Worm (Caenorhabditis elegans) whole organism, L4 larva: ENCODE measurements around the gene T21B6.3.

ENCODE experiments used
- F26F4.8 ChIP-seq: fragments of 200-800 bp; sonication (Bioruptor generic); conservative IDR thresholded peaks from 2 replicates; pipeline ENCODE4 v1.3.6; 2022; ENCODE audit warnings: missing genetic modification characterization, missing compliant biosample characterization
- F37D6.2 ChIP-seq: sonication (generic microtip); optimal IDR thresholded peaks from 2 replicates; lab custom pipeline; 2016; ENCODE audit warnings: mild to moderate bottlenecking, missing genetic modification characterization, missing compliant biosample characterization
- Y48G9A.11 ChIP-seq: fragments of 200-800 bp; sonication (Bioruptor generic); IDR thresholded peaks from 2 replicates; pipeline ENCODE4 v1.3.6; 2022; ENCODE audit warnings: missing genetic modification reagents, missing genetic modification characterization, missing compliant biosample characterization
- Y75B8A.6 ChIP-seq: fragments of 200-800 bp; sonication (Bioruptor generic); IDR thresholded peaks from 2 replicates; pipeline ENCODE4 v1.3.6; 2022; ENCODE audit warnings: missing genetic modification reagents, missing genetic modification characterization, missing compliant biosample characterization
- ZK546.5 ChIP-seq, 2 experiments: sonication (generic microtip); optimal IDR thresholded peaks; 2 replicates each; lab custom pipeline; 2017; ENCODE audit warnings: missing biosample characterization in 2 of 2, missing genetic modification characterization in 2 of 2
- aha-1 ChIP-seq: fragments of 150-350 bp; peaks from one replicate; lab custom pipeline; 2014; ENCODE audit warnings: missing biosample characterization, missing genetic modification characterization
- ama-1 ChIP-seq: fragments of 150-350 bp; optimal IDR thresholded peaks from 2 replicates; lab custom pipeline; 2014; ENCODE audit warnings: inconsistent platforms, mixed read lengths
- arid-1 ChIP-seq: fragments of 200-800 bp; sonication (Bioruptor generic); conservative IDR thresholded peaks from 2 replicates; pipeline ENCODE4 v1.3.6; 2022; ENCODE audit warnings: missing genetic modification reagents, missing genetic modification characterization, missing compliant biosample characterization
- ceh-20 ChIP-seq: fragments of 200-800 bp; sonication (Bioruptor generic); IDR thresholded peaks from 2 replicates; pipeline ENCODE4 v1.3.6; 2022; ENCODE audit warnings: missing genetic modification reagents, missing genetic modification characterization, missing compliant biosample characterization
- ceh-32 ChIP-seq: sonication (generic microtip); optimal IDR thresholded peaks from 2 replicates; lab custom pipeline; 2016; ENCODE audit warnings: mild to moderate bottlenecking, missing genetic modification characterization, missing compliant biosample characterization; ENCODE audit not compliant: poor library complexity
- ctbp-1 ChIP-seq: fragments of 200-800 bp; sonication (Bioruptor generic); IDR thresholded peaks from 2 replicates; pipeline ENCODE4 v1.3.6; 2022; ENCODE audit warnings: missing genetic modification reagents, missing genetic modification characterization, missing compliant biosample characterization
- daf-12 ChIP-seq: fragments of 150-350 bp; optimal IDR thresholded peaks from 2 replicates; lab custom pipeline; 2014; ENCODE audit warnings: missing biosample characterization, missing genetic modification reagents, missing genetic modification characterization
- daf-16 ChIP-seq, 3 experiments: sonication (generic microtip); optimal IDR thresholded peaks; 2 replicates each; lab custom pipeline; 2016 to 2017; ENCODE audit warnings: missing genetic modification characterization in 3 of 3, missing genetic modification reagents in 3 of 3, mild to moderate bottlenecking in 2 of 3, missing compliant biosample characterization in 2 of 3, missing biosample characterization in 1 of 3, moderate library complexity in 1 of 3
- dmd-6 ChIP-seq: fragments of 200-800 bp; sonication (Bioruptor generic); IDR thresholded peaks from 2 replicates; pipeline ENCODE4 v1.3.6; 2022; ENCODE audit warnings: missing genetic modification reagents, missing genetic modification characterization, missing compliant biosample characterization
- hlh-30 ChIP-seq: sonication (generic microtip); optimal IDR thresholded peaks from 2 replicates; lab custom pipeline; 2017; ENCODE audit warnings: antibody characterized with exemption, mild to moderate bottlenecking, missing genetic modification characterization, missing compliant biosample characterization; ENCODE audit not compliant: insufficient read depth
- lim-7 ChIP-seq: fragments of 200-800 bp; sonication (Bioruptor generic); IDR thresholded peaks from 2 replicates; pipeline ENCODE4 v1.3.6; 2022; ENCODE audit warnings: missing genetic modification characterization, missing compliant biosample characterization
- lin-39 ChIP-seq: fragments of 150-350 bp; optimal IDR thresholded peaks from 2 replicates; lab custom pipeline; 2014; ENCODE audit warnings: missing biosample characterization, missing genetic modification reagents, missing genetic modification characterization
- lsy-2 ChIP-seq, 2 experiments: fragments of 150-350 bp in 1 of 2; sonication (generic microtip) in 1 of 2; optimal IDR thresholded peaks; 2 replicates each; lab custom pipeline; 2014 to 2017; ENCODE audit warnings: missing biosample characterization in 2 of 2, missing genetic modification characterization in 2 of 2
- nhr-111 ChIP-seq: fragments of 200-800 bp; sonication (Bioruptor generic); optimal IDR thresholded peaks from 2 replicates; lab custom pipeline; 2018; ENCODE audit warnings: mild to moderate bottlenecking, missing genetic modification characterization, missing compliant biosample characterization
- nhr-76 ChIP-seq: fragments of 150-350 bp; optimal IDR thresholded peaks from 2 replicates; lab custom pipeline; 2014; ENCODE audit warnings: missing biosample characterization, missing genetic modification characterization
- rbr-2 ChIP-seq: sonication (generic microtip); optimal IDR thresholded peaks from 2 replicates; lab custom pipeline; 2016; ENCODE audit warnings: missing genotype, missing genetic modification characterization, missing compliant biosample characterization
- sdz-12 ChIP-seq: fragments of 200-800 bp; sonication (Bioruptor generic); optimal IDR thresholded peaks from 2 replicates; lab custom pipeline; 2018; ENCODE audit warnings: mild to moderate bottlenecking, missing genetic modification characterization, missing compliant biosample characterization
- snpc-1.2 ChIP-seq: fragments of 200-800 bp; sonication (Bioruptor generic); IDR thresholded peaks from 2 replicates; pipeline ENCODE4 v1.3.6; 2022; ENCODE audit warnings: missing genetic modification reagents, missing genetic modification characterization, missing compliant biosample characterization
- tag-97 ChIP-seq: fragments of 200-800 bp; sonication (Bioruptor generic); IDR thresholded peaks from 2 replicates; pipeline ENCODE4 v1.3.6; 2022; ENCODE audit warnings: missing genetic modification characterization, missing compliant biosample characterization
- unc-130 ChIP-seq: sonication (generic microtip); optimal IDR thresholded peaks from 2 replicates; lab custom pipeline; 2016; ENCODE audit warnings: missing genetic modification reagents, missing genetic modification characterization, missing compliant biosample characterization
- unc-62 ChIP-seq, 3 experiments: fragments of 150-350 bp in 1 of 3; sonication (generic microtip); optimal IDR thresholded peaks in 2 of 3; peaks in 1 of 3; 1 replicate in 1 of 3; 2 replicates in 2 of 3; lab custom pipeline; 2014 to 2017; ENCODE audit warnings: missing biosample characterization in 3 of 3, missing genetic modification characterization in 3 of 3, missing genetic modification reagents in 3 of 3, missing genotype in 1 of 3
- ztf-11 ChIP-seq: fragments of 150-350 bp; optimal IDR thresholded peaks from 2 replicates; lab custom pipeline; 2014; ENCODE audit warnings: missing biosample characterization, missing genetic modification characterization

The T21B6.3 gene

ce11 chrX:10982051-10982450, 33.3 kb upstream of the T21B6.3 start, which contains the start of gene ver-4:
TSS of gene ver-4 (plus strand) at chrX:10982351.
- peak; percentile 34 for TF ChIP-seq aha-1 (tag; lab: Kevin White, UChicago)
- no peak for TF ChIP-seq ctbp-1 (GFP tag; lab: Robert Waterston, UW)
- no peak for TF ChIP-seq ceh-20 (GFP tag; lab: Robert Waterston, UW)

DNA sequence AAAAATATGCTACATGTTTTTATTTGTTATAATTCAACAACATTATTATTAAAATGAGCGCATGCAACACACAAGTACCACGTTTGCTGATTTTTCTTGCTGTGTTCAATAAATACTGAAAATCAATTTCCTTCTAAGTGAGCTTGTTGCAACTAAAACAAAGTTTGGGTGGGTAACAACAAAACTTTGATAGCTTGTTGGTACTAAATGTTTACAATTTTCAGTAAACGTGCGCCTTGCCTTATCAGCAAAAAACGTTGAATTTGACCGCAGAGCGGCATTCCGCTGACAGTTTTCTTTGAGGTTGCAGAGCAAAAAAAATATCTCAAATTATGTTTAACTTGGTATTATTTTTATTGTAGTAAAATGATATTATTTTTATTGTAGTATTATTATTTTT, 32.6 kb upstream of the T21B6.3 start:
- no peak for TF ChIP-seq unc-62 (GFP tag; optimal IDR thresholded peaks at IDR 0.05 in 1 of 2; lab: Kevin White, UChicago)
- TF ChIP-seq unc-62 (tag; optimal IDR thresholded peaks at IDR 0.05; lab: Kevin White, UChicago), result no peak
- no peak for TF ChIP-seq lin-39 (tag; lab: Kevin White, UChicago)
- peak; percentile 62 for TF ChIP-seq aha-1 (tag; lab: Kevin White, UChicago)
- TF ChIP-seq daf-12 (tag; lab: Kevin White, UChicago), result no peak
- peak in 1 of 2 experiments; percentile 25 for TF ChIP-seq daf-16 (GFP tag; optimal IDR thresholded peaks at IDR 0.05; lab: Kevin White, UChicago)
- TF ChIP-seq daf-16 (tag; optimal IDR thresholded peaks at IDR 0.05; lab: Kevin White, UChicago), result peak; percentile 87
- peak; percentile 43 for TF ChIP-seq dmd-6 (GFP tag; lab: Robert Waterston, UW)

- TF ChIP-seq unc-62 (GFP tag; optimal IDR thresholded peaks at IDR 0.05 in 1 of 2; lab: Kevin White, UChicago), result peak in 1 of 2 experiments; percentile 16
- no peak for TF ChIP-seq unc-62 (tag; optimal IDR thresholded peaks at IDR 0.05; lab: Kevin White, UChicago)
- no peak for TF ChIP-seq Y75B8A.6
- no peak for TF ChIP-seq arid-1 (GFP tag; lab: Robert Waterston, UW)
- TF ChIP-seq lim-7 (GFP tag; lab: Robert Waterston, UW), result no peak
- TF ChIP-seq ama-1 (lab: Kevin White, UChicago), result no peak
- no peak for TF ChIP-seq ZK546.5 (tag; optimal IDR thresholded peaks at IDR 0.05; lab: Kevin White, UChicago)
These were observed 30.4 kb upstream of the T21B6.3 start, which contains the start of gene pxn-2 for ce11 chrX:10979186-10979585. TSS of gene pxn-2 (minus strand) at chrX:10979286.

DNA sequence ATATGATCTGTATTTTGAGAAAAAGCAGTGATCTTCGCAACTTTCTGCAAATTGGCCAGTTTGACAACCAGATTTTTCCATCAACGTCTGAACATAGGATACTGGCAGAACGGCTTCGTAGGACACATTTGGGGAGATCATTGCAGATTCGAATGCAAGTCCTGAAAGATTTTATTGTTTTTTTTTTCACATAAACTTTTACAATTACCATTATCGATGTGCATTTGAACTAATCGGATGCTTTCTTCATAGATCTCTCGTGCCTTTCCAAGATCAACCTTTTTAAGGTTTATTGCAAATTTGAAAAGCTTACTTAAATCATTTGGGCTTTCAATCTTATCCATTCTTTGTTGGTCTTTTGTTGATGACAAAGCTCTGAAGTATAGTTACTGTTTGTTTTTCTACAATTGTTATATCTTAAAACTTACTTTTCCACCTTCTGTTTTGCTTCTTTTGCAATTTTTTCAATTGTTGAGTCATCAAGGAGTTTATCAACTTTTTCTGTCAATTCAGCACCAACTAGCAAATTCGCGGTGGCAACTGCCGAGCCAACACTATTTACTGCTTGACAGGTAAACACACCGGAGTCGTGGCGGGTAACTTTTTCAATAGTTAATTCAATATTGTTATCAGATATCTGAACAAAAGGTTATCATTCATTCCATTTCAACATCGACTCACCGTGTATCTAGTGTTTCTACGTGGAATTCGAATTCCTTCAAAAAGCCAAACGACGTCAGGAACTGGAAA, 27.9 kb upstream of the T21B6.3 start:
- TF ChIP-seq daf-16 (GFP tag; optimal IDR thresholded peaks at IDR 0.05; lab: Kevin White, UChicago) (no peak), daf-16 (tag; optimal IDR thresholded peaks at IDR 0.05; lab: Kevin White, UChicago) (peak; percentile 93), lim-7 (GFP tag; lab: Robert Waterston, UW) (no peak)
- TF ChIP-seq, all 104 proteins: peak for 1

ce11 chrX:10971118-10971517, 22.4 kb upstream of the T21B6.3 start:
- TF ChIP-seq nhr-111 (no peak), sdz-12 (GFP tag; lab: Kevin White, UChicago) (no peak), unc-62 (GFP tag; optimal IDR thresholded peaks at IDR 0.05 in 1 of 2; lab: Kevin White, UChicago) (peak in 1 of 2 experiments; percentile 85), unc-62 (tag; optimal IDR thresholded peaks at IDR 0.05; lab: Kevin White, UChicago) (no peak), nhr-76 (tag; lab: Kevin White, UChicago) (no peak), unc-130 (GFP tag; lab: Kevin White, UChicago) (no peak), rbr-2 (tag; lab: Kevin White, UChicago) (no peak), Y48G9A.11 (GFP tag; lab: Robert Waterston, UW) (no peak), aha-1 (tag; lab: Kevin White, UChicago) (peak; percentile 71), Y75B8A.6 (no peak), ztf-11 (tag; lab: Kevin White, UChicago) (no peak)

DNA sequence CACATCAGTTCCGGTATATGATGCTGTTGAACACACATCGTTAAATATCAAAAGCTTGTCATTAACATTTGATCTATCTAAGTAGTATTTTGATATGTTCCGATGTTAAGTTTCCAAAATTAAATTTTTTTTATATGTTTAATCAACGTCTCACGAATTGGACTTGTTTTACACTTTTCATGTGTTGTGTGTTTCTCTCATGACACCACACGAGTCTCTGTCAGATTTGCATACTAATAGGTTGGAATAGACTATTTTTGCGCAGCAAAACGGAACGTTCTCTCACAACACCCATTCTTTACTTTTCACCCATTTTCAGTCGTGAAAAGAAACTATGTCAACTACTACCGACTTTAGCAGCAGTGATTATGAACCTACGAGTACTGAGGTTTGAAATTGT, 21.9 kb upstream of the T21B6.3 start, which contains the start of gene K09C8.8:
K09C8.8 (plus strand) TSS at position 301 of the 400 bp plus-strand sequence.
- TF ChIP-seq F26F4.8 (GFP tag; lab: Robert Waterston, UW) (no peak), F37D6.2 (tag; lab: Kevin White, UChicago) (no peak), snpc-1.2 (GFP tag; lab: Robert Waterston, UW) (no peak), ceh-32 (tag; lab: Kevin White, UChicago) (no peak), hlh-30 (no peak), tag-97 (GFP tag; lab: Robert Waterston, UW) (no peak), lsy-2 (tag; optimal IDR thresholded peaks at IDR 0.05; lab: Kevin White, UChicago) (no peak)
